Fruit fly (Drosophila melanogaster) whole organism, larva: ENCODE results near the gene CG4496.
A peak's percentile ranks its signal among the peaks of the same experiment; 100 is the strongest.

Experiments
- noc ChIP-seq: fragments of 200-800 bp; sonication (Bioruptor generic); optimal IDR thresholded peaks from 3 replicates; lab custom pipeline; 2019; ENCODE audit warnings: missing biosample characterization, mild to moderate bottlenecking, missing genetic modification characterization, moderate library complexity

CG4496 gene

DNA sequence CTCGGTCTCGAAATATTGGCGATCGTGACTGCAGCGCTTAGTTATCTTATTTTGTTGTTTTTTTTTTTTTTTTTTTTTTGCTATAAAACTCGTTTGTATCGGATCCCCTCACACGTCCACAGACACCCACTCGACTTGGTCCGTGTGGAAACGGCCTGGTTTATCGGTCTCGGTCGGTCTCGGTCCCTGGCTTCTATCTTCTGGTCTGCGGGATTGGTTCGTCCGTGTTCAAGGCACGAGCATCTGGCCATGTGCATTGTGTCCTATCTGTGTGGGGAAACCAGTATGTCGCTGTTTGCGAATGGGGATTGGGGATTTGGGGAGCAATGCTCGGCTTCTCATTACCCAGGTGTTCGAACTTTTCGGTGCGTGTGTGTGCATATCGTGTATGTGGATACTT lies at the start of gene CG4496:
Gene CG4496 (minus strand): TSS at position 337 of the 400 bp plus-strand sequence.
- no peak for TF ChIP-seq noc

DNA sequence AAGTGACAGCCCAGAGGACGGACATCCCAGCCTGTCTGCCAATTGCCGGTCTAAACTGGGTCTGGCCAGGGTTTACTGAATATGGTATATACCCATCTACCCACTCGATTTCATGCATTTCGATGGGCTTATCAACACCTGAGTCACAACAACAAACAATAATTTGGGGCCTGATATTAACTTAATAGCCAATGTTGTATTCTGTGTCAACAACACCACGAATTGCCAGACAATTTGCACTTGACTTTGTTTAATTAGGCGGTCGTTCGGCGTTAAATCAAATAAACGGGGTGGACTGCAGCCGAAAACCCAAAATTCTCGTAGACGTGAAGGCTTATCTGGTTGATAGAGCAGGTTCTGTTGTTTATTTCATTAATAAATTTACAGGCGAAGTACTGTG lies 49.5 kb upstream of the CG4496 start:
- TF ChIP-seq noc: peak; percentile 94

DNA sequence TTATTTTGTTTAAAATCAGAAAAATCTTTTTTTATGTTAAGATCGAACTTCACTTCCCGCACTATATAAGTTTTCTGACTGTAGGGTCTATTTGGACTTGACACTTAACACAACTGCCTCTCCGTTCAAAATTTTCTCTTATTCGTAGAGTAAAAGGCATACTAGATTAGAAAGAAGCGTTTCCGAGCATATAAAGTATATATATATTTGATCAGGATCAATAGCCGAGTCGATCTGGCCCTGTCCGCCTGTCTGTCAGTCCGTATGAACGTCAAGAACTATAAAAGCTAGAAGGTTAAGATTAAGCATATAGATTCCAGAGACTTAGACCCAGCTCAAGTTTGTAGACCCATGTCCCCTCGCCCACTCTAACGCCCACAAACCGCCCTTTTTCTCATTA lies 42.9 kb upstream of the CG4496 start, which contains the start of gene CG43800:
Gene CG43800 (minus strand): TSS at position 101 of the 400 bp plus-strand sequence.
- TF ChIP-seq noc: no peak

DNA sequence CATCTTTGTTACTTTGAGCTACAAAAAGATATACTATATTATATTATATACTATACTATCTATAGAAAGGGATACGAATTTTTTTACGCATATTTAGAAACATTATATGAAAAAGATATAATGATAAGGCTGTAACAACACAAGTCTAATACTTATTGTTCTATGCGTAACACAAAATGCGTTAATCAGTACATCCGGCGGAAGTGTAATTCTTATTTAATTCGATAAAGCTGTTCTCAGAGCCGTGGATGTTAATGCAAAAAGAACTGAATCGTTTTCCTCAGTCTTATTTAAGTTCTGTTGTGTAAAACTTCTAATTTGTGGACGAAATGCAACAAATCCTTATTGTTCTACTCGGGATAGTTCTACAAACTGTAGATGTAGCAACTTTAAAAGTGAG lies 37.6 kb upstream of the CG4496 start, which contains the start of gene CG43799:
Gene CG43799 (plus strand): TSS at position 301 of the 400 bp plus-strand sequence.
- TF ChIP-seq noc: no peak

DNA sequence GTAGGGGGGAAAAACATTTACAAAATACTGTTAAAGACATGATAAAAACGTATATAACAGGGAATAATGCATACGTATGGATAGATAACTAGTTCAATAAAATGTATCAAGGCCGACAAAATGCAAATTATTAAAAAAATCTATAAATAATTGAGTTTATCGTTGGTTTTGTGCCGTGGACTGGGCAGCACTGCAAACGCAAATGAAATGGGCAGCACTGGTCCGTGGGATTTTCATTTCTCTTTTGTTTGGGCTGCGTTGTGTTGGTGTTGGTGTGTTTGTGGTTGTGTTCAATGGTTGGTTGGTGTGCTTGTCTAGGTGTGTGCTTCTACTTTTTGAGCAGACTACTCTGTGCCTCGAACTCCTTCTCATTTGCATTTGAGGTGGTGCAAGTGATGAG lies 36.8 kb upstream of the CG4496 start:
- no peak for TF ChIP-seq noc

DNA sequence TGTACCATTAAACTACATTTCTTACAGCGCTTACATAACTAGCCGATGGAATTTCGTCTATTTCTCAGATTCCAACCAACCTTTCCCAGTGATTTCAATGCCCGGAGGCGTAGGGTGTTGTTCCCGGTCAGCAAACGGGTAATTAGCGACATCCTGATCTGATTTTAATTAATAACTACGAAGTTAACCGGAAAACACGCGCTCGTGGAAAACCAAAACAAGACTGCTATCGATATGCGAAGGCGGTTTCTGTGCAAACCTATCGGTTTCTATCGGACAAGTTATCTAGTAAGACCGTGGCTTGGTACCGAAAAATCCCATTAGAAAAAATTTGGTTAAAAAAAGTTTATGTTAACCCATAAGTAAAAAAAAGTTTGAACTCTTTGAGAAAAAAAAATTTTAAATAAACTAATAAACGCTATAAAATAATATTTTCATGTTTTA lies 33.0 kb upstream of the CG4496 start, which contains the start of gene mEFG1:
Gene mEFG1 (minus strand): TSS at position 253 of the 444 bp plus-strand sequence.
- no peak for TF ChIP-seq noc

dm6 chr2L:7219650-7220267 lies 29.9 kb upstream of the CG4496 start, which contains the start of gene CG13784:
CG13784 (minus strand) TSS chr2L:7220033.
- peak; percentile 20 for TF ChIP-seq noc

- no peak for TF ChIP-seq noc
Measured at dm6 chr2L:7219172-7219571, 29.4 kb upstream of the CG4496 start.

dm6 chr2L:7217931-7218330 lies 28.1 kb upstream of the CG4496 start:
- TF ChIP-seq noc: peak; percentile 4

- no peak for TF ChIP-seq noc
Measured at dm6 chr2L:7217059-7217458, 27.2 kb upstream of the CG4496 start.

dm6 chr2L:7216272-7216671 lies 26.5 kb upstream of the CG4496 start:
- no peak for TF ChIP-seq noc

DNA sequence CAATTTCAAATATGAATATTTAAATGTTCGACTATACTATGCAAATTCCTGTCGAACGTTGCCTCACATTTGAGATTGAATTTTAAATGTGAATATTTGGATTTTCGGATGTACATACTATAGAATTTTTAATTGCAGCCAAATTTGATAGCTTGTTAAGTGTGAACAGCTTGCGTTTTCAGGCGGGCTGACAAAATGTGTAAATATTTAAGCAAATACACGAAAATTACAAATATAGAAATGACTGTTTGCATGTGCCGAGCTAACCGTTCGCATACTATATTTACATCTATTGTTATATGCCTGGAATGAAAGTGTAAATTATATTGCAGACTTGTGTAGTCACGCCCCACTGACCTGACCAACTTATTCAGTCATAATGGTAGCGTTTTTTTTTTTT lies 25.8 kb upstream of the CG4496 start:
- TF ChIP-seq noc: no peak

DNA sequence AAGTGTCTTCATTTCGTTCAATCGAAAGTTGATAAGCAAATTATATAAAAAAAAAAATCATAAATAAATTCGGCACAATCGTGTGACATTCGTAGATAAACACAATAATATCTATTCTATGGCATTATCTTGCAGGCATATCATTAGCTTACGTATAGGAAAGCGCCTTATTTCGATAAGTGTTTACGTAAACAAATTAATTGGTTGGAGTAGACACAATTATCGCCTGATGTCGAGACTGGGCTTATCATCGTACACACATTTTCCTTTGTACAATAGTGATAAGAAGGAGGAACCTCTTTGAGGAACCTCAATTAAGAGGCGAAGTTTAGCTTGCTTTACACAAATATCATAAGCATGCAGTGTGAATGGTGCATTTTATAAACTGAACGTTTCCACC lies 25.1 kb upstream of the CG4496 start:
- no peak for TF ChIP-seq noc

DNA sequence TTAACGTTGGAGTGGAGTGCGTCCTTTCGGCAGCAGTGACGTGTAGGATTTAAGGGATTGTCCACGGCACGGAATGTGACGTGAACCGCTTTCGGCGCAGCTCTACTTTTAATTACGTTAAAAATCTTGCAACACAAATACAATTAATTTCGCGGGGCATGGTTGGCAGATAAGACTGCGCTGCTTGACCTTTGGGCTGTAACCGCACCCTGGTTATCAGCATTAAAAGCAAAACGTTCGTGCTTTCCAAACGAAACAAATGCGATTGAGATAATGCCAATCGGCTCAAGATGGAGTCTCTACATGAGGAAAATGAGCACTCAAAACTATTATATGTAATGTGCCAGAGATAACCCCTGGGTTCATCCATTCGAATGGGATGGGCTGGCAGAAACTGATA lies 23.7 kb upstream of the CG4496 start:
- no peak for TF ChIP-seq noc

DNA sequence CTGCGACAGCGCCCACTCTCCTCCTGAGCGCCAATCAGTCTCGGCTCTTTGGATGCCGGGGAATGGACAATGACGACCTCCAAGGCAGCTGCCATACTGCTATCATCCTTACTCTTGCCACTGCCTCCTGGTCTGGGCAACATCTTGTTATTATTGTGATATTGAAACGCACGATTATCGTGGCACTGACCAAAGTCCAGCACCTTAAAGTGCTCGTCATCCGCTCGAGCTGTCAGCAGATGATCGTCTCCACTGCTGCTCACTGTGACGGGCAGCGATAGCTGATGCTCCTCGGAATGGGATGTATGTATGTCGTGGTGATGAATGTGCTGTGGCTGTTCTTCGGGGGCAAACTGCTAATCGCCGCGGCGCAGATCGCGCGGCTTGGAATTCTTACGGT lies 17.9 kb upstream of the CG4496 start:
- TF ChIP-seq noc: no peak

DNA sequence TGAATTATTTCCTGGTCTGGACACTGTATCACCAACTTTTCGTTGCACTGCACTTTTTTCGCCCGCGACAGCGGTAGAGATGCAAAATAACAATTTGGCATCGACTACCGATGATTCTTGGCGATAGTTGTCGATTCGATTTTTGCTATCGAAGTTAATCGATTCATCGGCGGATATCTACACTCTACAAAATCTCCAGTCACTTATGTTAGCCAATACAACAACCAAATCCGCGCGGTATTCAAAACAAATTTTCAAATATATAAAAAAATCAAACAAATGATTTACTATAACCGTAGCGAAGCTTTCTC lies 14.3 kb upstream of the CG4496 start, which contains the start of gene CG4502:
Gene CG4502 (minus strand): TSS at position 93 of the 311 bp plus-strand sequence.
- no peak for TF ChIP-seq noc

DNA sequence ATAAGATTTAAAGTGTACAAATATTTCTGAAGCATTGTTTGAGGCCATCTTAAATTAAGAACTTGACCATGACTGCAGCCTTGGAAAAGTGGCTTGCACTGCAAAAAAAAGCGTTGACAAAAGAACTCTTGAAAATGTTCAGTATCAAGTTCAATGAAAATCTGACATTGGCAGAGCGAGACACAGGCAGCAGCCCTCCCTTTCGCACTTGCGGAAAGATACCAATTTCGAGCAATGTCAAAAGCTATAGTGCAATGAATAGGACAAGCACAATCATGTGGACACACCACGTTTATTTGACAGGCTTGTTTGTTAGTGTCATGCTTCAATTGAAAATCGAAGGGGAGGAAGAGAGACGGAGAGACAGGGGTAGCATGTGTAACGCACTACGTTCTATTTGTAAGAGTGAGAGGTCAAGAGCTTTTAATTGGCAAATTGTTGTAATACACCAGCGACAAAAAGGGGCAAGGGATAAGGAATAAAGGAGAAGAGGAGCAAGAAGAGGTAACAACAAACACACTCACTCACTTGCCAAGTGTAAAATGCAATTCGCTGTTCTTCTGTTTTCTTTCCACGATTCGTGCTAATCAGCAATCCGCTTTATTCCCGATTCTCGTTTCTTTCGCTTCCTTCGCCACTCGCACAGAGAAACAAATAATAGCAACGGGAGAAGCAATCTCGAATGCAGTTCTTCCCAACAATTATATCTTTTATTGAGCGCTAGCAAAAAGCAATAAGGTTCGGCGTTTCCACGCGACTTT lies 13.8 kb upstream of the CG4496 start:
- no peak for TF ChIP-seq noc

- TF ChIP-seq noc: no peak
Measured at dm6 chr2L:7200168-7200567, 10.4 kb upstream of the CG4496 start.
